4 worm cellular contexts compared by ENCODE assay signal in the genomic region with DNA sequence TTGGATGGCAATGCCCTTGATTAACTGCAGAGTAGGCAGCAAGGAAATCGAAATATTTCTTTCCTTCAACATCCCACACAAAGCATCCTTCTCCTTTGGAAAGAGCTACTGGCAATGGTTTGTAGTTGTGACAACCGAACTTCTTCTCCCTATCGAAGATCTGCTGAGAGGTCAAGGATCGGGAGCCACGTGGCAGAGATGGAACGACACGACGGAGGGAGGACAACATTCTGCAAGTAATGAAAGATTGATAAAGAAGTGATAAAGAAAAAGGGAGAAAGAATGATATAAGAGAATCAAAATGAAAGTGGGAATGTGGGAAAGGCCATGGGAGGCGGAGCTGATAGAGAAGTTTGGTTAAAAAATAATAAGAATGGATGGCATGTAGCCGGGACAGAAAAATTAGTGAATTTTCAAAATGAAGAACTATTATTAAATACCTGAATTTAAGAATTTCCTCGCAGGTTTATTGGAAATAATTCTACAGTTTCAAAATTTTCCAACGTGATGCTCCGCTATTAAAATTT.
TF ChIP-seq lines count a peak whose summit lies in the region.

Gene oatr-1, minus strand, starts transcription at position 477 of the 527 bp plus-strand sequence.

TF ChIP-seq in whole organism, L1 larva, 84 proteins besides CTCF, POLR2A, EP300 and RAD21:
- no peak for TF ChIP-seq aly-2 (tag; optimal IDR thresholded peaks at IDR 0.05; lab: Kevin White, UChicago)
- TF ChIP-seq fkh-4 (tag; optimal IDR thresholded peaks at IDR 0.05; lab: Kevin White, UChicago; ENCODE audit: borderline replicate concordance): no peak
- peak; percentile 19 for TF ChIP-seq nhr-20 (tag; optimal IDR thresholded peaks at IDR 0.05; lab: Kevin White, UChicago)
- peak in 1 of 2 experiments; percentile 3 for TF ChIP-seq mdl-1 (tag; optimal IDR thresholded peaks at IDR 0.05; lab: Kevin White, UChicago)
- TF ChIP-seq nhr-71 (tag; optimal IDR thresholded peaks at IDR 0.05; lab: Kevin White, UChicago): peak; percentile 12
- peak in 1 of 2 experiments; percentile 0 for TF ChIP-seq lin-35 (GFP tag; optimal IDR thresholded peaks at IDR 0.05; lab: Kevin White, UChicago)
- no peak for TF ChIP-seq nhr-19 (GFP tag; conservative IDR thresholded peaks at IDR 0.05; lab: Robert Waterston, UW)
- no peak for TF ChIP-seq tbx-2 (tag; optimal IDR thresholded peaks at IDR 0.05; lab: Kevin White, UChicago)
- TF ChIP-seq ceh-63 (GFP tag; optimal IDR thresholded peaks at IDR 0.05; lab: Kevin White, UChicago): no peak
- TF ChIP-seq sox-4 (tag; optimal IDR thresholded peaks at IDR 0.05; lab: Kevin White, UChicago): no peak
- TF ChIP-seq elt-3 (tag; optimal IDR thresholded peaks at IDR 0.05; lab: Kevin White, UChicago): peak in 3 of 6 experiments; percentile 21 to 40 (median 35)
- TF ChIP-seq blmp-1 (tag; optimal IDR thresholded peaks at IDR 0.05; lab: Kevin White, UChicago): peak; percentile 46
- no peak for TF ChIP-seq C34B4.2 (tag; optimal IDR thresholded peaks at IDR 0.05; lab: Kevin White, UChicago)

TF ChIP-seq in whole organism, L2 larva, 48 proteins besides CTCF, POLR2A, EP300 and RAD21:
- TF ChIP-seq C34F6.9 (tag; optimal IDR thresholded peaks at IDR 0.05; lab: Kevin White, UChicago) (no peak), mdl-1 (tag; optimal IDR thresholded peaks at IDR 0.05; lab: Kevin White, UChicago) (peak in 1 of 2 experiments; percentile 2), peb-1 (tag; optimal IDR thresholded peaks at IDR 0.05; lab: Kevin White, UChicago) (no peak), ceh-82 (tag; optimal IDR thresholded peaks at IDR 0.05; lab: Kevin White, UChicago) (no peak), Y55F3AM.14 (GFP tag; optimal IDR thresholded peaks at IDR 0.05; lab: Kevin White, UChicago) (no peak), ama-1 (optimal IDR thresholded peaks at IDR 0.05; lab: Kevin White, UChicago) (no peak), crh-2 (tag; optimal IDR thresholded peaks at IDR 0.05; lab: Kevin White, UChicago) (peak; percentile 81), fos-1 (tag; optimal IDR thresholded peaks at IDR 0.05; lab: Kevin White, UChicago) (peak; percentile 7), nhr-23 (tag; optimal IDR thresholded peaks at IDR 0.05; lab: Kevin White, UChicago) (no peak), sma-9 (GFP tag; optimal IDR thresholded peaks at IDR 0.05; lab: Kevin White, UChicago) (peak; percentile 64), sma-9 (tag; optimal IDR thresholded peaks at IDR 0.05; lab: Kevin White, UChicago) (no peak), dmd-4 (tag; optimal IDR thresholded peaks at IDR 0.05; lab: Kevin White, UChicago) (no peak), nhr-10 (tag; optimal IDR thresholded peaks at IDR 0.05; lab: Kevin White, UChicago) (no peak), elt-3 (tag; optimal IDR thresholded peaks at IDR 0.05; lab: Kevin White, UChicago) (no peak), R02D3.7 (tag; optimal IDR thresholded peaks at IDR 0.05; lab: Kevin White, UChicago) (no peak)

TF ChIP-seq in whole organism, L4 larva, 104 proteins besides CTCF, POLR2A, EP300 and RAD21 (continues in another document):
- peak in 1 of 2 experiments; percentile 65 for TF ChIP-seq mdl-1 (tag; optimal IDR thresholded peaks at IDR 0.05; lab: Kevin White, UChicago)
- no peak for TF ChIP-seq zag-1 (tag; optimal IDR thresholded peaks at IDR 0.05; lab: Kevin White, UChicago)
- TF ChIP-seq ceh-32 (tag; optimal IDR thresholded peaks at IDR 0.05; lab: Kevin White, UChicago; ENCODE audit: poor library complexity): no peak
- peak; percentile 25 for TF ChIP-seq hlh-11 (tag; optimal IDR thresholded peaks at IDR 0.05; lab: Kevin White, UChicago)
- no peak for TF ChIP-seq ceh-20 (GFP tag; IDR thresholded peaks at IDR 0.05; lab: Robert Waterston, UW)
- no peak for TF ChIP-seq daf-16 (GFP tag; optimal IDR thresholded peaks at IDR 0.05; lab: Kevin White, UChicago)
- peak; percentile 41 for TF ChIP-seq daf-16 (tag; optimal IDR thresholded peaks at IDR 0.05; lab: Kevin White, UChicago)
- no peak for TF ChIP-seq attf-4 (tag; optimal IDR thresholded peaks at IDR 0.05; lab: Kevin White, UChicago)
- no peak for TF ChIP-seq lin-39 (tag; optimal IDR thresholded peaks at IDR 0.05; lab: Kevin White, UChicago)
- no peak for TF ChIP-seq sdz-12 (GFP tag; optimal IDR thresholded peaks at IDR 0.05; lab: Kevin White, UChicago)
- no peak for TF ChIP-seq F44E2.7 (GFP tag; IDR thresholded peaks at IDR 0.05; lab: Robert Waterston, UW)
- TF ChIP-seq mes-2 (tag; optimal IDR thresholded peaks at IDR 0.05; lab: Kevin White, UChicago; ENCODE audit: poor library complexity, severe bottlenecking): no peak
- TF ChIP-seq daf-19 (GFP tag; conservative IDR thresholded peaks at IDR 0.05; lab: Robert Waterston, UW): no peak
- TF ChIP-seq Y105C5A.15 (GFP tag; IDR thresholded peaks at IDR 0.05; lab: Robert Waterston, UW): no peak
- TF ChIP-seq tag-97 (GFP tag; IDR thresholded peaks at IDR 0.05; lab: Robert Waterston, UW): no peak
- TF ChIP-seq daf-8 (GFP tag; IDR thresholded peaks at IDR 0.05; lab: Robert Waterston, UW): no peak
- TF ChIP-seq F26F4.8 (GFP tag; conservative IDR thresholded peaks at IDR 0.05; lab: Robert Waterston, UW): no peak
- no peak for TF ChIP-seq rbr-2 (tag; optimal IDR thresholded peaks at IDR 0.05; lab: Kevin White, UChicago)
- no peak for TF ChIP-seq cey-2 (tag; optimal IDR thresholded peaks at IDR 0.05; lab: Kevin White, UChicago; ENCODE audit: borderline replicate concordance, insufficient read depth)
- TF ChIP-seq mep-1 (tag; optimal IDR thresholded peaks at IDR 0.05; lab: Kevin White, UChicago): no peak
- no peak for TF ChIP-seq zfp-3 (GFP tag; conservative IDR thresholded peaks at IDR 0.05; lab: Robert Waterston, UW)
- no peak for TF ChIP-seq pqm-1 (tag; optimal IDR thresholded peaks at IDR 0.05; lab: Kevin White, UChicago)
- TF ChIP-seq nhr-28 (tag; optimal IDR thresholded peaks at IDR 0.05; lab: Kevin White, UChicago): peak; percentile 48
- TF ChIP-seq tra-1 (GFP tag; IDR thresholded peaks at IDR 0.05; lab: Robert Waterston, UW): no peak
- no peak for TF ChIP-seq lin-15B (tag; optimal IDR thresholded peaks at IDR 0.05; lab: Kevin White, UChicago)
- no peak for TF ChIP-seq nhr-102 (tag; optimal IDR thresholded peaks at IDR 0.05; lab: Kevin White, UChicago)
- TF ChIP-seq nhr-41 (GFP tag; IDR thresholded peaks at IDR 0.05; lab: Robert Waterston, UW): no peak
- no peak for TF ChIP-seq lir-3 (tag; optimal IDR thresholded peaks at IDR 0.05; lab: Kevin White, UChicago)
- peak; percentile 49 for TF ChIP-seq aha-1 (tag; lab: Kevin White, UChicago)
- TF ChIP-seq mxl-2 (GFP tag; conservative IDR thresholded peaks at IDR 0.05; lab: Robert Waterston, UW): no peak
- TF ChIP-seq mdt-29 (GFP tag; IDR thresholded peaks at IDR 0.05; lab: Robert Waterston, UW): no peak
- TF ChIP-seq ctbp-1 (GFP tag; IDR thresholded peaks at IDR 0.05; lab: Robert Waterston, UW): no peak

TF ChIP-seq in whole organism, young adult, 124 proteins besides CTCF, POLR2A, EP300 and RAD21:
- peak; percentile 10 for TF ChIP-seq ama-1 (optimal IDR thresholded peaks at IDR 0.05; lab: Kevin White, UChicago)
- no peak for TF ChIP-seq ama-1 (GFP tag; optimal IDR thresholded peaks at IDR 0.05; lab: Kevin White, UChicago)
- TF ChIP-seq T26A5.8 (tag; optimal IDR thresholded peaks at IDR 0.05; lab: Kevin White, UChicago): no peak
